Worm (Caenorhabditis elegans) whole organism, early embryonic: ENCODE results near the gene K01A11.1.

ENCODE experiments used
- aly-1 ChIP-seq: sonication (generic microtip); optimal IDR thresholded peaks from 2 replicates; lab custom pipeline; 2016; ENCODE audit warnings: missing genetic modification characterization, missing compliant biosample characterization
- ama-1 ChIP-seq: fragments of 150-350 bp; optimal IDR thresholded peaks from 2 replicates; lab custom pipeline; 2014
- ceh-36 ChIP-seq: sonication (generic microtip); optimal IDR thresholded peaks from 2 replicates; lab custom pipeline; 2016; ENCODE audit warnings: missing genetic modification characterization, inconsistent platforms, missing compliant biosample characterization
- flt-1 ChIP-seq: fragments of 200-800 bp; sonication (Bioruptor generic); IDR thresholded peaks from 2 replicates; pipeline ENCODE4 v1.3.6; 2022; ENCODE audit warnings: missing genetic modification characterization, missing compliant biosample characterization
- hmg-4 ChIP-seq: fragments of 200-800 bp; sonication (Bioruptor generic); optimal IDR thresholded peaks from 2 replicates; lab custom pipeline; 2018; ENCODE audit warnings: mild to moderate bottlenecking, missing genetic modification characterization, missing compliant biosample characterization
- pes-1 ChIP-seq: fragments of 200-800 bp; sonication (Bioruptor generic); IDR thresholded peaks from 2 replicates; pipeline ENCODE4 v1.3.6; 2022; ENCODE audit warnings: missing genetic modification reagents, missing genetic modification characterization, missing compliant biosample characterization
- scrt-1 ChIP-seq: fragments of 200-800 bp; sonication (Bioruptor generic); IDR thresholded peaks from 2 replicates; pipeline ENCODE4 v1.3.6; 2022; ENCODE audit warnings: missing genetic modification characterization, missing compliant biosample characterization
- tbx-37 ChIP-seq: fragments of 200-800 bp; sonication (Bioruptor generic); conservative IDR thresholded peaks from 2 replicates; pipeline ENCODE4 v1.3.6; 2022; ENCODE audit warnings: missing genetic modification reagents, missing genetic modification characterization, missing compliant biosample characterization
- tra-4 ChIP-seq: sonication (generic microtip); optimal IDR thresholded peaks from 2 replicates; lab custom pipeline; 2017; ENCODE audit warnings: missing genetic modification characterization, missing compliant biosample characterization

ce11 chrIII:3398485-3398884 is 32.8 kb downstream of the K01A11.1 start:
- TF ChIP-seq tbx-37 (GFP tag; lab: Robert Waterston, UW) (no peak), ama-1 (no peak), pes-1 (peak; percentile 40; the same call in 1 of the 2 replicates), hmg-4 (GFP tag; lab: Kevin White, UChicago) (no peak), flt-1 (no peak), aly-1 (tag; lab: Kevin White, UChicago) (no peak), scrt-1 (GFP tag; lab: Robert Waterston, UW) (no peak), tra-4 (no peak), ceh-36 (no peak)
